Fruit fly (Drosophila melanogaster) whole organism: ENCODE results near the gene PVRAP.

Experiments
- CG8478 ChIP-seq: fragments of >200 bp; optimal IDR thresholded peaks from 2 replicates; lab custom pipeline; 2018; ENCODE audit warnings: inconsistent platforms
- Dll ChIP-seq: fragments of >200 bp; optimal IDR thresholded peaks from 2 replicates; lab custom pipeline; 2017
- EcR ChIP-seq, 2 experiments: fragments of >200 bp; optimal IDR thresholded peaks; 2 replicates each; lab custom pipeline; 2017; ENCODE audit warnings: missing biosample characterization in 2 of 2, missing genetic modification characterization in 2 of 2, missing genetic modification reagents in 2 of 2
- pan ChIP-seq: fragments of >200 bp; optimal IDR thresholded peaks from 2 replicates; lab custom pipeline; 2017
- psq ChIP-seq: fragments of >200 bp; optimal IDR thresholded peaks from 2 replicates; lab custom pipeline; 2017
- usp ChIP-seq: fragments of >200 bp; optimal IDR thresholded peaks from 2 replicates; lab custom pipeline; 2017; ENCODE audit warnings: missing biosample characterization, missing genetic modification characterization, mixed read lengths

The PVRAP gene

DNA sequence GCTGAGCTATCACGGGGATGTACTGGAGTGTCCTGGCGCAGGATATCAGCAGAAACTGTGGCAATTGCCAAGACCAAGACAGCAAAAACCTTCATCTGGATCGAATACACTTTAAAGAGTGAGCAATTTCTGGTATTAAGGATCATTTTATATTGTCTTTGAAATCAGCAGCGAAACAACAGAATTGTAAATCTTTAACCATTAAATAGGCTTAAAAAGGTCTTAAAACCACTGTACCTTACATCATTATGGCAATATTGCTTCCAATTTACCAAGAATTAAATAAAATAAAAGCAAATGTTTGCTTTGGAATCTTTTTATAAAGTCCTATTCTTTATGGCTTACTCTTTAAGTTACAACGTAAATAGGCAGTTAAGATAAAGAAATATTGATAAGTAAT, 37.5 kb downstream of the PVRAP start, which contains the start of gene CG10477:
Gene CG10477, minus strand, starts transcription at position 101 of the 400 bp plus-strand sequence.
- TF ChIP-seq psq = no peak
- TF ChIP-seq Dll (lab: Kevin White, UChicago) = no peak
- TF ChIP-seq pan (lab: Kevin White, UChicago) = no peak

DNA sequence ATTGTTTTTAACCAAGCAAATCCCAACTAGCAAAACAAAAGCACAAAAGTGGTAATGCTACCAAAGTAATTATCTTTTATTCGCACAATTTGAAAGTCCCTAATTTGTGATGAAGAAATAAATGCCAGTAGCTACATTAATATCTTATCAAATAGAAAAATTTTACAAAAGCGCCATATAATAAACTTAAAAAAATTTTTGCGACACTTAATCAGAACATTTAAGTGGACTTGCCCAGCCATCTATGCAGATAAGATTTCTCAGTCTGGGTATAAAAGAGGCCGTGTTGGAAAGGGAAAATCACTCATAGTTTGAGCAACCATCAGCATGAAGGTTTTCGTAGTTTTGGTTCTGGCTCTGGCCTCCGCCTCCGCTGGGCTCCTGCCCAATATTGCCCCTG, 37.9 kb downstream of the PVRAP start, which contains the start of gene yip7:
Gene yip7, plus strand, starts transcription at position 301 of the 400 bp plus-strand sequence.
- no peak for TF ChIP-seq psq
- no peak for TF ChIP-seq pan (lab: Kevin White, UChicago)
- TF ChIP-seq EcR (GFP tag; optimal IDR thresholded peaks at IDR 0.05; lab: Kevin White, UChicago) = no peak
- no peak for TF ChIP-seq Dll (lab: Kevin White, UChicago)
- TF ChIP-seq usp = no peak
- TF ChIP-seq CG8478 (lab: Kevin White, UChicago) = no peak

DNA sequence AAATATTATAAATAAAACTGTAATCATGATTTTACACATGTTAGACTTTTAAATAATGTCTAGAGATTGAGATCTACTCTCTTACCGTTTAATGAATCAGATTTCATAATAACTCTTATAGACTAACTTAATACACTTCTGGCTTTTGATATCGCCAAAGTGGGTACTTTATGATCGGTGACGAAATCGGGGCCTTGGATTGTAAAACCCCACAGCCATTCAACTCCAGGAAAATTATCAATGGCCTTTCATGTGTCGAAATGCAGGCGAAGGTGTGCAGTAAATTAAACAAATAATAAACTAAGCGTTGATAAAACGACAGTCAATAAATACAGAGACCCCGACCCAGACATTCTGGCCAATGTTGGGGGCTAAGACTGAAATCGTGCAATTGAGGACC, 39.1 kb downstream of the PVRAP start:
- TF ChIP-seq psq = no peak
- no peak for TF ChIP-seq EcR (GFP tag; optimal IDR thresholded peaks at IDR 0.05; lab: Kevin White, UChicago)
- TF ChIP-seq CG8478 (lab: Kevin White, UChicago) = no peak
- TF ChIP-seq Dll (lab: Kevin White, UChicago) = no peak
- TF ChIP-seq pan (lab: Kevin White, UChicago) = no peak
- no peak for TF ChIP-seq usp

DNA sequence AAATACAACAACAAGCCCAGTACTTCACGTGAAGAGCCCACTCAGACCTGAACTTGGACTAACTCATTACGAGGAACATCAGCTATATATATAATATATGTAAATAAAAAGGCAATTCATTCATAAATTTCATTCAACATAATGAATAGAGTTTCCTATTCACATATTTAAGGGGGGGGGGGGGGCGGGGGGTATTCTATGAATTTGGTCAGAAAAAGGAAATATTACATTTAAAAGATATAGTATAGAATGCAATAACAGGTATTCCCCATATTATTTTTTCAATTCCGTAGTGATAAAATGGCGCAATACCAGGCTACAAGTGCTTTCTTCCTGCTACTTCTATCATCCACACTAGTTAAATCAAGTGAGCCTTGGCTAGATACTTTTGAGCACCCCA, 39.8 kb downstream of the PVRAP start, which contains the start of gene CG6462:
Gene CG6462, plus strand, starts transcription at position 301 of the 400 bp plus-strand sequence.
- no peak for TF ChIP-seq usp
- no peak for TF ChIP-seq CG8478 (lab: Kevin White, UChicago)
- no peak for TF ChIP-seq Dll (lab: Kevin White, UChicago)
- no peak for TF ChIP-seq EcR (GFP tag; optimal IDR thresholded peaks at IDR 0.05; lab: Kevin White, UChicago)
- TF ChIP-seq pan (lab: Kevin White, UChicago) = no peak
- TF ChIP-seq psq = no peak

DNA sequence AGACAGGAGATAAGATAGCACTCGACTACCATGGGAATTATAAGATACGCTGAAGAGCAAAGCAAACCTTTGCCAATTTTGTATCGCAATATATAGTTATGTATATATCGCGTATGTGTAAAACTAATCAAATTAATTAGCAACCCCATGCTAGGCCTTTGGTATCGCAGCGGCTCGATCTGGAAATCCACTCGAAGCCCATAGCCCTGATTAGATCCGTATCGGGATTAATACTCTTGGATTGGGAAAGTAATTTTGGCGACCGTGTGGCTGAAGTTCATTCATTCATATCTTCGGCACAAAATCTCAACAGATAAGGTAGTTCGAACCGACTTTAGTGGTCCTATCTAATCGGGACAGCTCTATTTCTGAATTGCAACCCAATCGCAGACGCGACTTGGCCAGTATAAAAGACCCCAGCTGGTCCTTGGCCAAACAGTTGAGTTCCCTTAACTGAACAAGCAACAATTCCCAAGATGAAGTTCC, 41.8 kb downstream of the PVRAP start, which contains the start of gene Jon65Aiv:
Gene Jon65Aiv, plus strand, starts transcription at position 436 of the 486 bp plus-strand sequence.
- no peak for TF ChIP-seq CG8478 (lab: Kevin White, UChicago)
- no peak for TF ChIP-seq pan (lab: Kevin White, UChicago)

DNA sequence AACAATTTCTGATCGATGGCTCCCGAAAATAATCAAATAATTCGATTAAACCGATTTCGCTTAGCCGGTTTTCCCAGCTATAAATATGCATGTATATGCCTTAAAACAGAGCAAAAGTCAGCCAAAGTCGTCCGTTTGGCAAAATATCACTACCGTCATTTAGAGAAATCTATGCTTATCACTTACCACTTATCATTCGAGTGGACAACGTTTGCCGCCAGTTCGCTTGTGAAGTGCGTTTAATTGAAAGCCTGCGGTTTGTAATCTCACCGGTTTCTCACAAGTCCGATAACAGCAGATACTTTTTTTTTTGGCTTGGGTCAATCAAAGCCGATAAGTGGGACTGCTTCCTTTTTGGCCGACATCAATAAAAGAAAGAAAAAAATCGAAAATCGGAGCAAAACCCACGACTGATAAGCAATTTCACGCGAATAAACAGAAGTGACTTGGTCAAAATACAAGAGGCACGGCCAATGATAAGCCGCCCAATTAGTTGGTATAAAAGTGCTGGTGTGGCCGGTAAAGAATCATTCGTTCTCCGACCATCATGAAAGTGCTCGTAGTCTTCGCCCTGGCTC, 53.3 kb downstream of the PVRAP start, which contains the start of gene Jon65Aiii:
Gene Jon65Aiii, plus strand, starts transcription at position 528 of the 578 bp plus-strand sequence.
- TF ChIP-seq pan (lab: Kevin White, UChicago) (no peak), psq (no peak), Dll (lab: Kevin White, UChicago) (no peak), CG8478 (lab: Kevin White, UChicago) (no peak), EcR (GFP tag; optimal IDR thresholded peaks at IDR 0.05; lab: Kevin White, UChicago) (no peak), usp (no peak)

DNA sequence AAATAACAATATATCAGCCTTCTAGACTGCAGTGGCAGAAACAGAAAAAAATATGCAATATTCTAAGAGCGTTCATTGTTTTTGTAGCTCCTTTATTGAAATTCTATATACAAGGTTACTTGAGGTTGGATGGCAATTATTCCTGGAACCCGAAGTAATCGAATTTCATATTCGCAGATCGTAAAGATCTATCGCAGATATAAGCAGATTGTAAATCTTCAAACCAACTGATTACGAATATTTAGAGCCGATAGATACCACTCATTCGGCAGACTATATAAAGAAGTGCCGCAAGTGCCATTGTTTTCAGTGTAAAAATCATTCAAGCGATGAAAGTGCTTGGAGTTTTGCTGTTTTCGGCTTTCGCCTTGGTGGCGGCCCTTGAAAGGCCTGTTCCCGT, 55.0 kb downstream of the PVRAP start, which contains the start of gene Jon65Aii:
Gene Jon65Aii, plus strand, starts transcription at position 301 of the 400 bp plus-strand sequence.
- TF ChIP-seq EcR (GFP tag; optimal IDR thresholded peaks at IDR 0.05; lab: Kevin White, UChicago) (no peak), Dll (lab: Kevin White, UChicago) (no peak), pan (lab: Kevin White, UChicago) (no peak), usp (no peak), CG8478 (lab: Kevin White, UChicago) (no peak), psq (no peak)

DNA sequence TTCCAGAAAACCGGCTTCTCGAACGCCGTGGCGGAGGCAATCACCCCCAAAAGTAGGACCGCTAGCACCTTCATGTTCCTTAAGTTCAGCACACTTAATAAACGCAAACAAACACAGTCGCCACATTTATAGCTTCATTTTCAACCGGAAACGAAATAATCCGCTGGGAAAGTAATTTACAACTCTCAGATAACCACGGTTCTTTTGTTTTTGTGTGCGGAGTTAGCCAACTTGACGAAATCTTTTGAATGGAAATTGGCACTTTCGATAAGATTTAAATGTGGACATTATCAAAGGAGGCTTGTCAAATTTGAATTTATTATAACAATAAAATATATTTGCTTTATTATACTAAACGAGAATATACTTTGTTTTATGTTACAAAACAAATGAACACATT, 57.3 kb downstream of the PVRAP start, which contains the start of gene Jon65Ai:
Gene Jon65Ai, minus strand, starts transcription at position 101 of the 400 bp plus-strand sequence.
- TF ChIP-seq usp = no peak
- TF ChIP-seq pan (lab: Kevin White, UChicago) = no peak
- TF ChIP-seq EcR (GFP tag; optimal IDR thresholded peaks at IDR 0.05; lab: Kevin White, UChicago) = no peak
- TF ChIP-seq CG8478 (lab: Kevin White, UChicago) = no peak
- no peak for TF ChIP-seq Dll (lab: Kevin White, UChicago)
- TF ChIP-seq psq = no peak

DNA sequence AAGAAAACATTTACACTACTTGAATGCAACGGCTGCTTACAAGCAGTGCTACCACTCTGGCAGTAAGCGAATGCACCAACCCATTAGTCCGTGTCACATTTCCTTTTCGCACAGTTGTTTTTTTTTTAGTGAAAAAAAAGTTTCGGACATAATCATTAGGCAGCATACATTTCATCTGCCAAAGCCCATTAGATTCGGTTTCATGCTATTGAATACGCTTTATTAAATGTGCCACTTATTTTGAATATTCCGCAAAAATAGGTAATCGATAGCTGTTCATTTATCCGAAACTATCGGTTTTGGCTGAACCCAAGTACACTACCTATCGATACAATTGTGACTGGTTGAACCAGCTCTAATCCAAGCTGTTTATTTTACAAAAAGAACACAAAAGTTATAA, 57.8 kb downstream of the PVRAP start, which contains the start of gene tant:
Gene tant, plus strand, starts transcription at position 334 of the 400 bp plus-strand sequence.
- TF ChIP-seq psq (no peak), usp (no peak), EcR (GFP tag; optimal IDR thresholded peaks at IDR 0.05; lab: Kevin White, UChicago) (no peak), Dll (lab: Kevin White, UChicago) (no peak), CG8478 (lab: Kevin White, UChicago) (no peak), pan (lab: Kevin White, UChicago) (no peak)

DNA sequence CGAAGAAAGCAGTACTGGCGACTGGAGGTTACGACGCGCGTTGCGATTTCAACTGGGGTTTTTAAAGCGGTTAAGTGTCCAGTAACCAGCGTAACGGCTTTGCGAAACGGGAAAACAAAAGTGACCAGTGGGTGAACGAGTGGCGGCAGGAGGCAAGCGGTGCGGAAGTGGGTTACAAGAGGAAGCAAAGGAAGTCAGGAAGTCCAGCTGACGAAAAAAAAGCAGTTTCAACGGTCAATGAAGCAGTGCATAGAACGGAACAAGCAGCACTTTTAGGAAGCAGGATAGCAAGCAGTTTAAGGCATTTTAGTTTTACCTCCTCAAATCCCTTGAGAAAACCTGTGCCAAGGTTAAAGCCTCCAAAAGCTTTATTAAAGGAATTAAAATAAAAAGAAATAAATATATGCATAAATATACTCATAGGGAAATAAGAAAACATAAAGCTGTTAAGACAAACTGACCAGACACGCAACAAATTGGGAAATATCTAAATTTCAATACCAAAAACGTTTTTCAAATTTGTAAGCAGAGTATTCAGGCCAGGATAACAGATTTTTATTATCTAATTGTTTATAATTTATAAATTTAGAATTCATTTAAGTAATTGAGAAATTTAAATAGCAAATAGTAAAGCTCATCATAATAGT, 62.2 kb downstream of the PVRAP start, which contains the start of gene CG6592:
Gene CG6592, plus strand, starts transcription at position 597 of the 647 bp plus-strand sequence.
- TF ChIP-seq Dll (lab: Kevin White, UChicago) (no peak), pan (lab: Kevin White, UChicago) (no peak), CG8478 (lab: Kevin White, UChicago) (no peak), usp (no peak), EcR (GFP tag; optimal IDR thresholded peaks at IDR 0.05; lab: Kevin White, UChicago) (no peak), psq (no peak)

DNA sequence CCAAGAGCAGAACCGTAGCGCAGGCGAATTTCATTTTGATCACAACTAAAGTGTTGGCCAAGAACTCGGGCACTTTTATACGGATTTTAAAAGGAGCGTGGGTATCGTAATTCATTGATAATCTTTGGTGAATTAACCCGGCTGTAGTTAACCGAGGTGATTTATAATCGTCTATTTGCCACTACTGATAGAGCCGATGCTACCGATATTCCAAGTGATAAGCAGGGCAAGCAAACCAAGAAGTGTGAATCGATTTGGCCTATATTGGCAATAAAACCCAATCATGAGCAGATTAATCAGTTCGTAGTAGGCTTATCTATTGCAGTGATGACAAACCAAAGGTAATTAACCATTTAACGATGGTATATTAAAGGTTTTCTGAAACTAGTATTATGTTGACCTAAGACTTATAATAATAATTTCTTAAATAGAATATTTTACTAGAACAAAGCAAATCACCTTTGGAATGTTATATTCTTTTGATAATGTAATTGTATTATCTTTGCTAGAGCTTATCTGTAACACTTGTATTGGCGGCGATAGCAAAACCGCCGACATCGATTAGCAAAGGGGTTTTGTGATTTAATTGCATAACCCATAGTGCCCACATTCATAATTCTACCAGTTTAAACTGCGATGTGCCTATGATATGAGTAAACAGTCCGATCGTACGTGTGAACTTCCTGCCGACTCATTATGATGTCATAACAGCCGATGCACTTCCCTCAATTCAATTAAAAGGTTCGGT, 66.0 kb downstream of the PVRAP start, which contains the start of gene CG10472:
Gene CG10472, minus strand, starts transcription at position 51 of the 748 bp plus-strand sequence.
- TF ChIP-seq CG8478 (lab: Kevin White, UChicago) = no peak
- TF ChIP-seq Dll (lab: Kevin White, UChicago) = no peak
- no peak for TF ChIP-seq usp
- no peak for TF ChIP-seq psq
- TF ChIP-seq pan (lab: Kevin White, UChicago) = no peak
- no peak for TF ChIP-seq EcR (GFP tag; optimal IDR thresholded peaks at IDR 0.05; lab: Kevin White, UChicago)
